Worm (Caenorhabditis elegans) whole organism, L4/young adult: Measurements from ENCODE around the gene hpo-40.

Experiments used
- W03F9.2 ChIP-seq: fragments of 150-350 bp; optimal IDR thresholded peaks from 2 replicates; lab custom pipeline; 2014; ENCODE audit warnings: missing biosample characterization, missing genetic modification characterization
- dao-5 ChIP-seq: sonication (generic microtip); optimal IDR thresholded peaks from 2 replicates; lab custom pipeline; 2016; ENCODE audit warnings: missing genotype, missing genetic modification characterization, moderate library complexity, missing compliant biosample characterization
- him-1 ChIP-seq: sonication (generic microtip); optimal IDR thresholded peaks from 2 replicates; lab custom pipeline; 2016; ENCODE audit warnings: missing genotype, missing genetic modification reagents, missing genetic modification characterization, missing compliant biosample characterization

- no peak for TF ChIP-seq W03F9.2 (tag; lab: Kevin White, UChicago)
- TF ChIP-seq him-1 (tag; lab: Kevin White, UChicago), result no peak
- no peak for TF ChIP-seq dao-5 (tag; lab: Kevin White, UChicago)
Observed at ce11 chrV:10249515-10249914, 36.8 kb downstream of the hpo-40 start.
